Worm (Caenorhabditis elegans) whole organism, L1 larva: ENCODE results near the gene shk-1.

Experiments
- aha-1 ChIP-seq: fragments of 150-350 bp; optimal IDR thresholded peaks from 2 replicates; lab custom pipeline; 2014; ENCODE audit warnings: missing biosample characterization, missing genetic modification characterization
- ama-1 ChIP-seq: fragments of 150-350 bp; optimal IDR thresholded peaks from 2 replicates; lab custom pipeline; 2014
- ceh-8 ChIP-seq: fragments of 200-800 bp; sonication (Bioruptor generic); optimal IDR thresholded peaks from 2 replicates; lab custom pipeline; 2018; ENCODE audit warnings: mild to moderate bottlenecking, missing genetic modification characterization, moderate library complexity, missing compliant biosample characterization
- ces-1 ChIP-seq: fragments of 150-350 bp; optimal IDR thresholded peaks from 2 replicates; lab custom pipeline; 2014; ENCODE audit warnings: missing biosample characterization, missing genetic modification reagents, missing genetic modification characterization
- mdl-1 ChIP-seq, 2 experiments: fragments of 150-350 bp; optimal IDR thresholded peaks; 2 replicates each; lab custom pipeline; 2014 to 2017; ENCODE audit warnings: missing biosample characterization in 2 of 2, missing genetic modification characterization in 2 of 2, inconsistent platforms in 1 of 2
- pqm-1 ChIP-seq: sonication (generic microtip); optimal IDR thresholded peaks from 3 replicates; lab custom pipeline; 2017; ENCODE audit warnings: missing biosample characterization, missing genetic modification characterization
- vab-15 ChIP-seq: sonication (generic microtip); optimal IDR thresholded peaks from 2 replicates; lab custom pipeline; 2017; ENCODE audit warnings: missing genotype, mild to moderate bottlenecking, missing genetic modification characterization, missing compliant biosample characterization
- zip-4 ChIP-seq: fragments of 200-800 bp; sonication (Bioruptor generic); optimal IDR thresholded peaks from 2 replicates; lab custom pipeline; 2018; ENCODE audit warnings: mild to moderate bottlenecking, missing genetic modification characterization, moderate library complexity, missing compliant biosample characterization

DNA sequence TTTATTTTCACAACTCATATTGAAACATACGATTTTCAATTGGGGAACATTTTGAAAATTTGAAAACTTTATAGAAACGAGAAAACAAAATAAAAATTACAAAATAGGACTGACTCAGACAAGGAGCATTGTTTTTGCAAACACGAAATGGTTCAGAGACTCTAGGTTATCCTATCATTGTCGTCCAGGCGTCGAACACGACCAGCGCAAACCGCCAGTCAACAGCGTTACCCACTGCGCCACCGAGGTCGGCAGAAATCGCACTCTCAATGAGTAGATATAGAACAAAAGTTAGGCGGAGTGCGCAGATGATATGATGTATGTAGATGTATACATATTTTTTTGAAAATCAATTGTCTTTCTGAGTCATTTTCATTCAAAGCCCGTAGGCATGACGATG is 16.6 kb downstream of the shk-1 start:
- no peak for TF ChIP-seq vab-15 (tag; lab: Kevin White, UChicago)
- peak; percentile 45 for TF ChIP-seq zip-4 (GFP tag; lab: Kevin White, UChicago)
- TF ChIP-seq ces-1 (GFP tag; lab: Kevin White, UChicago): no peak
- no peak for TF ChIP-seq aha-1 (tag; lab: Kevin White, UChicago)
- TF ChIP-seq mdl-1 (tag; optimal IDR thresholded peaks at IDR 0.05; lab: Kevin White, UChicago): peak in 1 of 2 experiments; percentile 62
- no peak for TF ChIP-seq ama-1 (lab: Kevin White, UChicago)
- TF ChIP-seq ceh-8 (GFP tag; lab: Kevin White, UChicago): peak; percentile 48
- no peak for TF ChIP-seq pqm-1
